Worm (Caenorhabditis elegans) whole organism, late embryonic: ENCODE data around the gene F58A4.2.
A peak's percentile ranks its signal among the peaks of the same experiment; 100 is the strongest.

ENCODE experiments used
- C38D4.7 ChIP-seq: fragments of 200-800 bp; sonication (Bioruptor generic); optimal IDR thresholded peaks from 2 replicates; lab custom pipeline; 2018; ENCODE audit warnings: mild to moderate bottlenecking, missing genetic modification characterization, moderate library complexity, missing compliant biosample characterization
- ahr-1 ChIP-seq: sonication (generic microtip); optimal IDR thresholded peaks from 2 replicates; lab custom pipeline; 2016; ENCODE audit warnings: missing genetic modification characterization, missing compliant biosample characterization
- ceh-14 ChIP-seq: sonication (generic microtip); optimal IDR thresholded peaks from 2 replicates; lab custom pipeline; 2016; ENCODE audit warnings: missing genotype, missing genetic modification characterization, missing compliant biosample characterization
- ceh-19 ChIP-seq: fragments of 200-800 bp; sonication (Bioruptor generic); optimal IDR thresholded peaks from 2 replicates; lab custom pipeline; 2018; ENCODE audit warnings: mild to moderate bottlenecking, missing genetic modification characterization, missing compliant biosample characterization
- ceh-2 ChIP-seq: sonication (generic microtip); optimal IDR thresholded peaks from 2 replicates; lab custom pipeline; 2016; ENCODE audit warnings: missing genotype, missing genetic modification characterization, missing compliant biosample characterization
- ceh-22 ChIP-seq: sonication (generic microtip); optimal IDR thresholded peaks from 2 replicates; lab custom pipeline; 2017; ENCODE audit warnings: missing biosample characterization, missing genetic modification characterization
- ceh-24 ChIP-seq: sonication (generic microtip); optimal IDR thresholded peaks from 2 replicates; lab custom pipeline; 2016; ENCODE audit warnings: mild to moderate bottlenecking, missing genetic modification characterization, missing compliant biosample characterization
- ceh-30 ChIP-seq: fragments of 150-350 bp; optimal IDR thresholded peaks from 2 replicates; lab custom pipeline; 2014; ENCODE audit warnings: missing biosample characterization, missing genetic modification characterization
- ceh-31 ChIP-seq: sonication (generic microtip); optimal IDR thresholded peaks from 2 replicates; lab custom pipeline; 2016; ENCODE audit warnings: missing genetic modification characterization, missing compliant biosample characterization
- ceh-34 ChIP-seq: sonication (generic microtip); optimal IDR thresholded peaks from 2 replicates; lab custom pipeline; 2016; ENCODE audit warnings: mild to moderate bottlenecking, missing genetic modification characterization, missing compliant biosample characterization
- ceh-6 ChIP-seq: fragments of 200-800 bp; sonication (Bioruptor generic); optimal IDR thresholded peaks from 2 replicates; lab custom pipeline; 2018; ENCODE audit warnings: mild to moderate bottlenecking, missing genetic modification characterization, missing compliant biosample characterization
- ceh-9 ChIP-seq: sonication (generic microtip); optimal IDR thresholded peaks from 2 replicates; lab custom pipeline; 2016; ENCODE audit warnings: mild to moderate bottlenecking, missing genetic modification characterization, inconsistent platforms, missing compliant biosample characterization
- che-1 ChIP-seq: sonication (generic microtip); optimal IDR thresholded peaks from 2 replicates; lab custom pipeline; 2016; ENCODE audit warnings: mild to moderate bottlenecking, missing genetic modification characterization, missing compliant biosample characterization
- dve-1 ChIP-seq: sonication (generic microtip); optimal IDR thresholded peaks from 2 replicates; lab custom pipeline; 2017; ENCODE audit warnings: antibody characterized with exemption, mild to moderate bottlenecking, missing genetic modification characterization, missing compliant biosample characterization
- elt-2 ChIP-seq: sonication (generic microtip); optimal IDR thresholded peaks from 2 replicates; lab custom pipeline; 2016; ENCODE audit warnings: missing genetic modification reagents, missing genetic modification characterization, missing compliant biosample characterization
- elt-4 ChIP-seq: sonication (generic microtip); optimal IDR thresholded peaks from 2 replicates; lab custom pipeline; 2016; ENCODE audit warnings: missing genetic modification characterization, missing compliant biosample characterization
- ets-4 ChIP-seq: sonication (generic microtip); optimal IDR thresholded peaks from 2 replicates; lab custom pipeline; 2016; ENCODE audit warnings: missing genetic modification characterization, missing compliant biosample characterization
- eyg-1 ChIP-seq: sonication (generic microtip); optimal IDR thresholded peaks from 2 replicates; lab custom pipeline; 2016; ENCODE audit warnings: missing genotype, missing genetic modification characterization, missing compliant biosample characterization
- fax-1 ChIP-seq: sonication (generic microtip); optimal IDR thresholded peaks from 2 replicates; lab custom pipeline; 2016; ENCODE audit warnings: missing genotype, missing genetic modification characterization, missing compliant biosample characterization
- fkh-6 ChIP-seq: sonication (generic microtip); optimal IDR thresholded peaks from 2 replicates; lab custom pipeline; 2016; ENCODE audit warnings: missing genetic modification characterization, missing compliant biosample characterization
- hlh-13 ChIP-seq: fragments of 200-800 bp; sonication (Bioruptor generic); optimal IDR thresholded peaks from 2 replicates; lab custom pipeline; 2018; ENCODE audit warnings: mild to moderate bottlenecking, missing genetic modification characterization, missing compliant biosample characterization
- hlh-15 ChIP-seq: sonication (generic microtip); optimal IDR thresholded peaks from 2 replicates; lab custom pipeline; 2016; ENCODE audit warnings: missing genetic modification characterization, missing compliant biosample characterization
- lim-6 ChIP-seq: sonication (generic microtip); optimal IDR thresholded peaks from 2 replicates; lab custom pipeline; 2016; ENCODE audit warnings: missing genetic modification characterization, missing compliant biosample characterization
- madf-2 ChIP-seq: sonication (generic microtip); optimal IDR thresholded peaks from 2 replicates; lab custom pipeline; 2017; ENCODE audit warnings: missing genetic modification characterization, missing compliant biosample characterization
- nhr-11 ChIP-seq: fragments of 150-350 bp; optimal IDR thresholded peaks from 2 replicates; lab custom pipeline; 2014; ENCODE audit warnings: missing biosample characterization, missing genetic modification characterization
- nhr-232 ChIP-seq: sonication (generic microtip); optimal IDR thresholded peaks from 2 replicates; lab custom pipeline; 2016; ENCODE audit warnings: missing genetic modification characterization, missing compliant biosample characterization
- npax-4 ChIP-seq: sonication (generic microtip); optimal IDR thresholded peaks from 2 replicates; lab custom pipeline; 2016; ENCODE audit warnings: missing genetic modification characterization, missing compliant biosample characterization
- pag-3 ChIP-seq: sonication (generic microtip); optimal IDR thresholded peaks from 2 replicates; lab custom pipeline; 2016; ENCODE audit warnings: missing compliant biosample characterization, missing genetic modification characterization, borderline replicate concordance
- pax-1 ChIP-seq: fragments of 150-350 bp; optimal IDR thresholded peaks from 2 replicates; lab custom pipeline; 2014; ENCODE audit warnings: missing biosample characterization, missing genetic modification characterization
- ref-2 ChIP-seq: sonication (generic microtip); optimal IDR thresholded peaks from 2 replicates; lab custom pipeline; 2016; ENCODE audit warnings: missing genetic modification characterization, missing compliant biosample characterization
- rnt-1 ChIP-seq: sonication (generic microtip); optimal IDR thresholded peaks from 2 replicates; lab custom pipeline; 2016; ENCODE audit warnings: missing genetic modification characterization, missing compliant biosample characterization
- sox-2 ChIP-seq: fragments of 200-800 bp; sonication (Bioruptor generic); IDR thresholded peaks from 2 replicates; pipeline ENCODE4 v1.3.6; 2022; ENCODE audit warnings: missing genetic modification reagents, missing genetic modification characterization, missing compliant biosample characterization
- sox-4 ChIP-seq: sonication (generic microtip); optimal IDR thresholded peaks from 2 replicates; lab custom pipeline; 2017; ENCODE audit warnings: mild to moderate bottlenecking, missing genetic modification characterization, inconsistent platforms, missing compliant biosample characterization
- unc-3 ChIP-seq, 2 experiments: fragments of 200-800 bp in 1 of 2; sonication (Bioruptor generic) in 1 of 2; sonication (generic microtip) in 1 of 2; conservative IDR thresholded peaks in 1 of 2; optimal IDR thresholded peaks in 1 of 2; 2 replicates each; pipeline versions ENCODE4 v1.3.6 to Lab custom; 2016 to 2022; ENCODE audit warnings: missing compliant biosample characterization in 2 of 2, missing genetic modification characterization in 2 of 2, missing genetic modification reagents in 1 of 2
- unc-42 ChIP-seq: sonication (generic microtip); optimal IDR thresholded peaks from 2 replicates; lab custom pipeline; 2016; ENCODE audit warnings: missing genotype, missing genetic modification characterization, missing compliant biosample characterization
- unc-55 ChIP-seq: sonication (generic microtip); optimal IDR thresholded peaks from 2 replicates; lab custom pipeline; 2017; ENCODE audit warnings: missing biosample characterization, missing genetic modification reagents, missing genetic modification characterization
- unc-86 ChIP-seq: sonication (generic microtip); optimal IDR thresholded peaks from 2 replicates; lab custom pipeline; 2016; ENCODE audit warnings: missing genetic modification characterization, missing compliant biosample characterization
- zip-5 ChIP-seq: sonication (generic microtip); optimal IDR thresholded peaks from 2 replicates; lab custom pipeline; 2016; ENCODE audit warnings: missing genetic modification characterization, missing compliant biosample characterization

F58A4.2 gene

ce11 chrIII:9600645-9601044 is at the start of gene F58A4.2:
Gene F58A4.2, minus strand, starts transcription at chrIII:9600745.
- TF ChIP-seq ref-2 (tag; lab: Kevin White, UChicago) = no peak
- no peak for TF ChIP-seq nhr-11 (tag; lab: Kevin White, UChicago)
- no peak for TF ChIP-seq ceh-31 (tag; lab: Kevin White, UChicago)
- no peak for TF ChIP-seq zip-5
- TF ChIP-seq ceh-9 (tag; lab: Kevin White, UChicago) = no peak
- TF ChIP-seq ceh-6 (GFP tag; lab: Kevin White, UChicago) = no peak
- no peak for TF ChIP-seq sox-4 (tag; lab: Kevin White, UChicago)
- no peak for TF ChIP-seq ceh-19 (GFP tag; lab: Kevin White, UChicago)
- no peak for TF ChIP-seq ceh-22 (tag; lab: Kevin White, UChicago)
- no peak for TF ChIP-seq fkh-6 (tag; lab: Kevin White, UChicago)
- TF ChIP-seq eyg-1 = no peak
- no peak for TF ChIP-seq pax-1 (tag; lab: Kevin White, UChicago)

- no peak for TF ChIP-seq lim-6 (tag; lab: Kevin White, UChicago)
- peak; percentile 67 for TF ChIP-seq ref-2 (tag; lab: Kevin White, UChicago)
These were observed 46.0 kb upstream of the F58A4.2 start for ce11 chrIII:9646440-9647021.

- no peak for TF ChIP-seq ets-4 (tag; lab: Kevin White, UChicago)
These were observed 44.6 kb upstream of the F58A4.2 start for ce11 chrIII:9645099-9645498.

- TF ChIP-seq fkh-6 (tag; lab: Kevin White, UChicago) = no peak
- TF ChIP-seq ceh-31 (tag; lab: Kevin White, UChicago) = peak; percentile 8
- TF ChIP-seq pag-3 (tag; lab: Kevin White, UChicago) = no peak
- TF ChIP-seq unc-3 (GFP tag; conservative IDR thresholded peaks at IDR 0.05; lab: Robert Waterston, UW) = no peak
- no peak for TF ChIP-seq unc-3 (tag; optimal IDR thresholded peaks at IDR 0.05; lab: Kevin White, UChicago)
- no peak for TF ChIP-seq che-1 (tag; lab: Kevin White, UChicago)
- TF ChIP-seq rnt-1 = peak; percentile 58
- TF ChIP-seq dve-1 (tag; lab: Kevin White, UChicago) = no peak
- TF ChIP-seq npax-4 (tag; lab: Kevin White, UChicago) = no peak
- no peak for TF ChIP-seq unc-86 (tag; lab: Kevin White, UChicago)
- TF ChIP-seq ceh-9 (tag; lab: Kevin White, UChicago) = no peak
- TF ChIP-seq unc-42 (tag; lab: Kevin White, UChicago) = no peak
- no peak for TF ChIP-seq ceh-24 (tag; lab: Kevin White, UChicago)
- no peak for TF ChIP-seq madf-2
- TF ChIP-seq ahr-1 (tag; lab: Kevin White, UChicago) = no peak
- no peak for TF ChIP-seq ceh-19 (GFP tag; lab: Kevin White, UChicago)
These were observed 41.6 kb upstream of the F58A4.2 start for ce11 chrIII:9642110-9642509.

- TF ChIP-seq sox-2 (GFP tag; lab: Robert Waterston, UW) (no peak), ceh-2 (tag; lab: Kevin White, UChicago) (peak; percentile 19)
These were observed 38.9 kb upstream of the F58A4.2 start for ce11 chrIII:9639281-9640050.

ce11 chrIII:9638159-9638754 is 37.7 kb upstream of the F58A4.2 start:
- TF ChIP-seq unc-86 (tag; lab: Kevin White, UChicago) (no peak), ceh-14 (tag; lab: Kevin White, UChicago) (no peak), C38D4.7 (GFP tag; lab: Kevin White, UChicago) (no peak), ets-4 (tag; lab: Kevin White, UChicago) (no peak), ceh-9 (tag; lab: Kevin White, UChicago) (no peak), eyg-1 (no peak), unc-55 (GFP tag; lab: Kevin White, UChicago) (no peak), hlh-15 (tag; lab: Kevin White, UChicago) (no peak), hlh-13 (no peak), ceh-19 (GFP tag; lab: Kevin White, UChicago) (peak; percentile 40), elt-4 (tag; lab: Kevin White, UChicago) (no peak), nhr-232 (tag; lab: Kevin White, UChicago) (no peak), pag-3 (tag; lab: Kevin White, UChicago) (no peak), ceh-30 (tag; lab: Kevin White, UChicago) (no peak), elt-2 (tag; lab: Kevin White, UChicago) (peak; percentile 1), fax-1 (tag; lab: Kevin White, UChicago) (no peak), ceh-34 (tag; lab: Kevin White, UChicago) (peak; percentile 8)
